Fruit fly (Drosophila melanogaster): ENCODE data around the gene CG10280.

DNA sequence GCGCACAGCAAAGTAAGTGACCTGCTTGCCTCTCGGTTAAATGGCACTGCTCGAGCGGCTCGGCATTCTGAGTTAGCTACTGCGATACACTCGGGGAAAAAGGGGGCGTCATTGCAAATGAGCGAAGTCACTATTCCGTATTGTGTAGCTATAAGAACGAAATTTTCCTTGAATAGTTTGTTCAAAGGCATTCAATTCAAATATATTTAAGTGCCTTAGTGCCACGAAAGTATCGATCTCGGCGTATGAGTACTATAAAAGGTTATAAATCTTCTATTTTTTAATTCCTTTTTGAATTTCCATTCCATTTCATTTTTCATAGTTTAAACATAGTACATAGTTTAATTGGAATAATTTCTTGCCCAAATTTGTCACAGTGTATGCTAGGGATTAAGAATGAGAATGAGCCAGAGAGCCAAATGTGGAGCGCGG, 13.5 kb downstream of the CG10280 start:
- TF ChIP-seq CTCF (optimal IDR thresholded peaks at IDR 0.05): no peak
- TF ChIP-seq CG8478 (optimal IDR thresholded peaks at IDR 0.05): no peak
